Fruit fly (Drosophila melanogaster) whole organism: Measurements from ENCODE around the gene Qsox2.

Source experiments
- CG8478 ChIP-seq: fragments of >200 bp; optimal IDR thresholded peaks from 2 replicates; lab custom pipeline; 2018; ENCODE audit warnings: inconsistent platforms
- Dll ChIP-seq: fragments of >200 bp; optimal IDR thresholded peaks from 2 replicates; lab custom pipeline; 2017
- EcR ChIP-seq, 2 experiments: fragments of >200 bp; optimal IDR thresholded peaks; 2 replicates each; lab custom pipeline; 2017; ENCODE audit warnings: missing biosample characterization in 2 of 2, missing genetic modification characterization in 2 of 2, missing genetic modification reagents in 2 of 2
- pan ChIP-seq: fragments of >200 bp; optimal IDR thresholded peaks from 2 replicates; lab custom pipeline; 2017
- psq ChIP-seq: fragments of >200 bp; optimal IDR thresholded peaks from 2 replicates; lab custom pipeline; 2017
- usp ChIP-seq: fragments of >200 bp; optimal IDR thresholded peaks from 2 replicates; lab custom pipeline; 2017; ENCODE audit warnings: missing biosample characterization, missing genetic modification characterization, mixed read lengths

The Qsox2 gene

DNA sequence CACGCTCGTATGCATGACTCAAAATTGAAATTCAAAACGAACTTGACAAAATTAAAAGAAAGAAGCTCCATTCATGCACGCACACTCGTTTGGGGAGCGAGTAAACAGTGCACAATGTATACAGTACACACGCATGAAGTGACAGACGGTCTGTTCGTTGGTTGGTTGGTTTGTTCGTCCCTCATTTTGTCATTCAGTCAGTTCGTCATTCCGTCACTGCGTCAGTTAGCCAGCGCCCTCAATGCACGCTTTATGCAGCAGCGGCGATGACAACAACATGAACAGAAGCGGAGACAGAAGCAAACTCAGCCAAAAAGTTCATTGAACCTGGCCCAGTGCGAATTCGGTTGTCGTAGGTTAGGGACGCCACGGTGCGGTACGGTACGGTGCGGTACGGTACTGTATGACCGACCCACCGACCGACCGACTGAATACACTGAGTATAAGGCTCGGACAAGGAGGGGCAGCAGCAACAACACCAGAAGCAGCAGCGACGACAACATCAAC, 27.4 kb downstream of the Qsox2 start:
- TF ChIP-seq CG8478 (lab: Kevin White, UChicago) (no peak), psq (no peak), Dll (lab: Kevin White, UChicago) (no peak), EcR (GFP tag; optimal IDR thresholded peaks at IDR 0.05; lab: Kevin White, UChicago) (peak in 1 of 2 experiments; percentile 84), usp (GFP tag; lab: Kevin White, UChicago) (no peak), pan (lab: Kevin White, UChicago) (no peak)

DNA sequence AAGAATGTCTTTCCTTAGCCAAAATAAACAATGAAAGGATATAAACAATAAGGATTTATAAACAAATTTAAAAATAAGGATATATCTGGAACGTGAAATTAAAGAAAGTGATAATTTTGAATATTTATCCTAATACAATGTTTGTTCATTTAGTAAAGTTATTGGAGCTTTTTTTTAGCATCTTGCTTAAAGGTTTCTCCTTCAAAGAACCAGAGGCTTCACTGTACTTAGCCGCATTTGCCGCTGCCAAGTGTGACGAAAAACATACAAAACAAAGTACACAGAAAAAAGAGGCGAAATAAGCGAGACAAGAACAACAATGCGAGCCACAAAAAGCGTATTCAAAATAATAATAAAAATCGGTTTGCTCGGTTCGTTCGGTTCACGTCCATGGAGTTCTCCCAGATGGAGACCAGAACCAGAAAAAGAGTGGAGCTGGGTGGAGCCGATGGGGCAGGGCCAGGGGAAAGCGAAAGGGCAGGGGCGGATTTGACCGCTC, 27.9 kb downstream of the Qsox2 start:
- TF ChIP-seq psq (no peak), CG8478 (lab: Kevin White, UChicago) (no peak), EcR (GFP tag; optimal IDR thresholded peaks at IDR 0.05; lab: Kevin White, UChicago) (no peak), Dll (lab: Kevin White, UChicago) (no peak), usp (GFP tag; lab: Kevin White, UChicago) (no peak), pan (lab: Kevin White, UChicago) (no peak)

DNA sequence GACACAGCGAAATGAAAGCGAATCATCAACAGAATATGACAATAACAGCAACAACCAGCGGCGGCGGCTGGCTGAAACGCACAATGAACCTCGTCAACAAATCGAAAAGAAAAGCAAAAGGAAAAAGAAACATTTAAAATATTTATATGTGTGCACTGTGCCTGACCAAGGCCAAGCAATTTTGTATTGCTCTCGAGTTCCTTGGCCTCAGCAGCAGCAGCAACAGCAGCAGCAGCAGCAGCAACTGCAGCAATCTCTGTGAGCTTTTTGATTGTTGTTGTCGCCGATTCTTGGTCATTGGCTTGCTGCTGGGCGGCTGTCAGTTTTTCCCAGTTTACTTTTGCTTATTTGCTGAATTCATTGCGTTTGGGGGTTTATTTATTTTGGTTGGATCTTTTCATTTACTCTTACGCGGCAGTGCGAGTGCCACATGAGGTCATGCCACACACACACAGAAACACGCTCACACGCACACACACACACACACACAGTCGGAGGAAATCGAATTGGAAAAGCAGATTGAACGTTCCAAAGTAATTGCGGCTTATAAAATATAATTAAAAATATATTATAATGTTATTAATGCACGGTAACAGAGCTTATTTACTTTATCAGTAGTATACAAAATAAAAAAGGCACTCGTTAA, 30.6 kb downstream of the Qsox2 start:
- TF ChIP-seq pan (lab: Kevin White, UChicago) (no peak), CG8478 (lab: Kevin White, UChicago) (no peak), psq (no peak), usp (GFP tag; lab: Kevin White, UChicago) (no peak), Dll (lab: Kevin White, UChicago) (no peak), EcR (GFP tag; optimal IDR thresholded peaks at IDR 0.05; lab: Kevin White, UChicago) (peak; percentile 85 to 88)

DNA sequence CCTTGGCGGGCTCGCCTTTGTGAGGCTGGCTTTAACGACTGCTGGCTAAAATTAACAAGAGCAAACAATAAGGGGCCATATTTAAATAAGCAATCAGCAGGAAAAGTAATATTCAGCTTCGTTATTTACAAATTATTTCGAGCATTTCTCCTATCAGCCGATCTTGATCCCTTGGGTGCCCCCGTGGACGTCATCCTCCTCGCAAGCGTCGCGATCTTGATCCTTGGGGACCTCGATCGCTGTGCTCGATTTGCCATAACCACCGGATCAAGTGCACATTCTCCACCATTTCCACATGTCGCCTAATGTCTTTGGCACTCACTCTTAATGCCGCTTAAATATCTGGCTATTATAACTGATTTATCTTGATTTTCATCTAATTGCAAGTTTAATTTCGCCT, 31.1 kb downstream of the Qsox2 start:
- TF ChIP-seq EcR (GFP tag; optimal IDR thresholded peaks at IDR 0.05; lab: Kevin White, UChicago): no peak
- no peak for TF ChIP-seq pan (lab: Kevin White, UChicago)
- no peak for TF ChIP-seq usp (GFP tag; lab: Kevin White, UChicago)

DNA sequence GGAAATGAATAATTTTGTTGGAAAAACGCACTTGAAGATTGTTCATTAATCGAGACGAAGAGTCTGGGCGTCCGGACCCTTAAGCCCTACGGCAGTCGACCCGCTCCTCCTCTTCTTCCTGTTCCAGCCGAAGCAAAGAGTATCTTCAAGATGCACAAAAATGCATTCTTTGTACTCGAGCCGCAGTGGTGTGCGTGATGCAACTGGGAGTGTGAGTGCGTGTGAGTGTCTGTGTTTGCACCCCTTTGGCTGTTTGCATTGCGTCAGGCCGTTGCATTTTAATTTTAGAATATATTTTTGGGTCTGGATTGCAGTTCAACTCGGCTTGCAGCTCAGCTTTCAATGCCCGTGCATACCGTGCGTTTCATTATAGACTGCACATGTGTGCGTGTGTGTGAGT, 32.2 kb downstream of the Qsox2 start:
- TF ChIP-seq pan (lab: Kevin White, UChicago) (no peak), CG8478 (lab: Kevin White, UChicago) (no peak), usp (GFP tag; lab: Kevin White, UChicago) (no peak), psq (no peak), Dll (lab: Kevin White, UChicago) (no peak), EcR (GFP tag; optimal IDR thresholded peaks at IDR 0.05; lab: Kevin White, UChicago) (no peak)

DNA sequence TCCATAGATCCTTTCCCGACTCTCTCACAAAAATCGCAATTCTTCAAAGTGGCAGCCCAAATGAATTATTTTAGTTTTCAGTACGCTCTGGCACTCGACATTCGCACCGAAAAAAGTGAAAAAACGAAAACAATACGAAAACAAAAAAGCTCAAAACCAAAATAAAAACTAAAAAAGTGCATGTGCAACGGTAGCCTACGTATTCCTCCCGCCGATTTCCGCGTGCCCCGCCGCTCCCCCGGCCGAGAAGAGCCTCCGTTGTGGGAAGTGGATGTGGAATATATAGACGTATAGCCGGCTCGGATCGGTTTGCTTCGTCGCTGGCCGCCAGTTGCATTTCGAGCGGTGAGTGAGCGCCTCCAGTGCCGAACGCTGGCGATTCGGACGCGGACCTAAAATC, 34.5 kb downstream of the Qsox2 start:
- no peak for TF ChIP-seq Dll (lab: Kevin White, UChicago)
- TF ChIP-seq EcR (GFP tag; optimal IDR thresholded peaks at IDR 0.05; lab: Kevin White, UChicago): no peak
- no peak for TF ChIP-seq psq
- TF ChIP-seq usp (GFP tag; lab: Kevin White, UChicago): no peak
- TF ChIP-seq CG8478 (lab: Kevin White, UChicago): no peak
- no peak for TF ChIP-seq pan (lab: Kevin White, UChicago)

DNA sequence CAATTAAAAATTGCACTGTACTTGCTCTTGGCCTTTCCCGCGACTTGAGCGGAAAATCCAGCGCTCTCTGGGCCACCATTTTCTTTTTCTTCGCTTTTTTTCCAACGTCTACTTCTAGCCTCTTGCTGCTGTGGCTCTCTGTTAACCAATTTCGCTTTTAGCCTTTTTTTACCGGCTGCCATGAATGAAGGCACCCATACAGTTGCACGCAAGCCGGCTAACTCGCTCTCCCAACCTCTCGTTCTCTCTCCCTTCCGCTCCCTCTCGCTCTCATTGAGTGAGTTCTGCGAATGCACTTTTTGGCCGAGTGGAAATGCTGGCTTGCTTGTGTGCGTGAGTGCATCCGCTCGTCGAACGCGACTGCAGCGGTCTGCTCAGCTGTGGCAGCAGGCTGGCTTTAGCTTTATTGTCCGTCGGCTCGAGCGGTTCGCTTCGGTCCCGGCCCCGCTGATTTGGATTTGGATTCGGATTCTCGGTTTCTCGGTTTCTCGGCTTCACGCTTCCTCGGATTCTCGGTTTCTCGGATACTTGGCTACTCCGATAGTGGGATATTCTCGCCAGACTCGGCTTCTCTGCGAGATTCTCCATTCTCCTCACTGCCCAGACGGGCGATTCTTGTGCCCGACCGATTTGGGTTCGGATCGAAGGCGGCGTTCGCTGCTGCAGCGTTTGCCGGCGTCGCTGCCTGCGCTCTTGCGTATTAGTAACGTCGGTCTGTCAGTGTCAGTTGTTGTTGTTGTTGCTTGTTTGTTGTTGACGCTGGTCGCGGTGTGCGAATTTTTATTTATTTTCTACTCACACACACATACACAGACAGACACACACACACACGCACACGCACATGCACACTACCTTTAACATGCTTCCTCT, 35.4 kb downstream of the Qsox2 start, which contains the start of gene Eip93F:
Gene Eip93F (plus strand): TSS at position 424 of the 870 bp plus-strand sequence.
- TF ChIP-seq Dll (lab: Kevin White, UChicago) (peak; percentile 73), EcR (GFP tag; optimal IDR thresholded peaks at IDR 0.05; lab: Kevin White, UChicago) (no peak), psq (no peak), usp (GFP tag; lab: Kevin White, UChicago) (no peak)

DNA sequence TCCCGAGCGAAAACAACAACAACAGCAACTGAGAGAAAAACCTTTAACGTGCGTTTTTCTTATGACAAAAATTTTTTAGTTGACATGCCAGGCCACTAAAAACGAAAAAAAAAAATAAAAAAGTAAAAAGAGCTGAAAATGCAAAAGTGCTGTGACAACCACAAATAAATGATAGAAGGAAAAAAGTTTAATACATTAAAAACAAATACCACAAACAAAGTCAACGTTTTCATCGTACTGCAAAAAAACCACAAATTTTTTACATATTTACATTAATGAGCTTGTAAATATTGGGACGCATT, 36.0 kb downstream of the Qsox2 start:
- no peak for TF ChIP-seq EcR (GFP tag; optimal IDR thresholded peaks at IDR 0.05; lab: Kevin White, UChicago)
- TF ChIP-seq Dll (lab: Kevin White, UChicago): no peak
- TF ChIP-seq psq: no peak
- no peak for TF ChIP-seq usp (GFP tag; lab: Kevin White, UChicago)
- TF ChIP-seq pan (lab: Kevin White, UChicago): no peak
- no peak for TF ChIP-seq CG8478 (lab: Kevin White, UChicago)

DNA sequence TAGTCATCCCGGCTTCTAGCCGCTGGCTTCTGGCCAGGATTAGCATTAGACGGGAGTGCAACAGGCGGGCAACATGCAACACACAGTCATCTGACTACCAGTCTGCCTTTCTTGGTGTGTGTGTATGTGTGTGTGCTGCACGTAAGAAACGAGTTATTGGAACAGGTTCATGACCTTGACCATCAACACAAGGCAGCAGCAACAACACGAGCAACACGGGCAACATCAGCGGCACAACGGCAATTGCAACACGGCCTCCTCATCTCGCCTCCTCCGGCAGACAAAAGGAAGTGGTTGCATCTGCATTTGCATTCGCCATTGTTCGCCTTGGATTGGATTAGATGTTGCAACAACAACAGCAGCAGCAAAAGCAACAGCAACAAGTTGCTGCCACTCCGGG, 37.8 kb downstream of the Qsox2 start:
- TF ChIP-seq psq (no peak), pan (lab: Kevin White, UChicago) (no peak), usp (GFP tag; lab: Kevin White, UChicago) (no peak), Dll (lab: Kevin White, UChicago) (no peak), EcR (GFP tag; optimal IDR thresholded peaks at IDR 0.05; lab: Kevin White, UChicago) (no peak), CG8478 (lab: Kevin White, UChicago) (no peak)

DNA sequence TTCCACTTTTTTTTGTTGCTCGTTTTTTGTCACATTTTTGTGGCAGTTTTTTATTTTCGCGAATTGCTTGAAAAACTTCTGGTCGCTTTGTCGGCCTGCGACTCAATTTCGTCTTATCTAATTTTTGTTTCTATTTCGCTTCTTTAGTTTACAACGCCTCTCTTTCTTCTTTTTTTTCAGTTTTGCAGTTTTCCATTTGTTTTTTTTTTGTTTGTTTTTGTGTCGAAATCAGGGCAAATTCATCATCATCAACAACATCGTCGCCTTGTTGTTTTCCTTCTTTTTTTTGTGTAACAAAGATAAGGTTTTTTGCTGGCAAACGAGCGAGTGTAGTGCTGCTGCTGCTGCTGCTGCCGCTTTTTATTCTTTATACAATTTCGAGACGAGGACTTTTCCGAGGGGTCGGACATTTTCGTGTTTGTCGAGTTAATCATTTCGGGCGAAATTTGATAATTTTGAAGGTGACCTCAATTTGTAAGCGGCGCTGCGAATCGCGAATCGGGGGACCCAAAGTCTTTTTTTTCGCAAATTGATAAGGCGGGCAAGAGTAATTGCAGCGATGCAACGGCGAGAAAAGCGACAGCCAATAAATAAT, 40.6 kb downstream of the Qsox2 start:
- TF ChIP-seq CG8478 (lab: Kevin White, UChicago) (no peak), usp (GFP tag; lab: Kevin White, UChicago) (no peak), Dll (lab: Kevin White, UChicago) (no peak), pan (lab: Kevin White, UChicago) (no peak), psq (no peak), EcR (GFP tag; optimal IDR thresholded peaks at IDR 0.05; lab: Kevin White, UChicago) (no peak)

DNA sequence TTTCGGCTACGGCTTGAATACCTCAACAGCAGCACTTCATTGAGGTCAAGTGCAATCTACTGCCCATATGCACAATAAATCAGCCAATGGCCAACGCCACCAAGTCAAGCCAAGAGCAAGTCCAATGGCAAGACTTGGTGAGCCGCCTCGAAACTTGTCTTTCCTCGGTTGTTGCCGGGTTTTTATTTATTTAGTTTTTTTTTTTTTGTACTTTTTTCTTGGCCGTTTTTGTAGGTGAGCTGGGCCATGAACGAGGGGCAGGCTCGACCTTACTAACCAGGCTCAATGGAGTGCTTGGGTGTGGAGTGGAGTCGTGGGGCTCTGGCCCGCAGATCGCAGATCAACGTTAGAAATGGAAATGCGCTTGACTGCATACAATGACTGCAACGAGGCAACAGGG, 42.8 kb downstream of the Qsox2 start:
- TF ChIP-seq Dll (lab: Kevin White, UChicago) (no peak), EcR (GFP tag; optimal IDR thresholded peaks at IDR 0.05; lab: Kevin White, UChicago) (no peak), pan (lab: Kevin White, UChicago) (no peak), usp (GFP tag; lab: Kevin White, UChicago) (no peak), CG8478 (lab: Kevin White, UChicago) (no peak), psq (no peak)
